Worm (Caenorhabditis elegans) whole organism, late embryonic: ENCODE measurements around the gene C28C12.1.

Source experiments
- Y22D7AL.16 ChIP-seq: sonication (generic microtip); optimal IDR thresholded peaks from 2 replicates; lab custom pipeline; 2016; ENCODE audit warnings: missing genetic modification characterization, missing compliant biosample characterization
- ahr-1 ChIP-seq: sonication (generic microtip); optimal IDR thresholded peaks from 2 replicates; lab custom pipeline; 2016; ENCODE audit warnings: missing genetic modification characterization, missing compliant biosample characterization
- elt-2 ChIP-seq: sonication (generic microtip); optimal IDR thresholded peaks from 2 replicates; lab custom pipeline; 2016; ENCODE audit warnings: missing genetic modification reagents, missing genetic modification characterization, missing compliant biosample characterization
- elt-4 ChIP-seq: sonication (generic microtip); optimal IDR thresholded peaks from 2 replicates; lab custom pipeline; 2016; ENCODE audit warnings: missing genetic modification characterization, missing compliant biosample characterization
- eyg-1 ChIP-seq: sonication (generic microtip); optimal IDR thresholded peaks from 2 replicates; lab custom pipeline; 2016; ENCODE audit warnings: missing genotype, missing genetic modification characterization, missing compliant biosample characterization
- fax-1 ChIP-seq: sonication (generic microtip); optimal IDR thresholded peaks from 2 replicates; lab custom pipeline; 2016; ENCODE audit warnings: missing genotype, missing genetic modification characterization, missing compliant biosample characterization
- ztf-16 ChIP-seq: sonication (generic microtip); optimal IDR thresholded peaks from 2 replicates; lab custom pipeline; 2017; ENCODE audit warnings: missing genetic modification characterization, missing compliant biosample characterization

ce11 chrIV:8479346-8479745 is 22.1 kb upstream of the C28C12.1 start, which contains the start of gene hlh-12:
- TF ChIP-seq elt-2 (tag; lab: Kevin White, UChicago) (no peak), fax-1 (tag; lab: Kevin White, UChicago) (no peak), eyg-1 (tag; lab: Kevin White, UChicago) (no peak), ahr-1 (tag; lab: Kevin White, UChicago) (no peak), ztf-16 (no peak), elt-4 (tag; lab: Kevin White, UChicago) (no peak), Y22D7AL.16 (no peak)
